Worm (Caenorhabditis elegans) whole organism, young adult: ENCODE measurements around the gene T02H6.11.

Experiments
- B0019.2 ChIP-seq: fragments of 200-800 bp; sonication (Bioruptor generic); conservative IDR thresholded peaks from 2 replicates; pipeline ENCODE4 v1.3.6; 2022; ENCODE audit warnings: missing genetic modification reagents, missing genetic modification characterization, missing compliant biosample characterization
- D2030.7 ChIP-seq: fragments of 200-800 bp; sonication (Bioruptor generic); IDR thresholded peaks from 2 replicates; pipeline ENCODE4 v1.3.6; 2022; ENCODE audit warnings: missing genetic modification reagents, missing genetic modification characterization, missing compliant biosample characterization
- F55B11.4 ChIP-seq: sonication (generic microtip); optimal IDR thresholded peaks from 2 replicates; lab custom pipeline; 2016; ENCODE audit warnings: missing compliant biosample characterization, missing genetic modification characterization, borderline replicate concordance; ENCODE audit not compliant: insufficient read depth
- F57C9.4 ChIP-seq: sonication (generic microtip); optimal IDR thresholded peaks from 2 replicates; lab custom pipeline; 2017; ENCODE audit warnings: mild to moderate bottlenecking, missing genetic modification characterization, missing compliant biosample characterization
- T07F8.4 ChIP-seq: sonication (generic microtip); optimal IDR thresholded peaks from 2 replicates; lab custom pipeline; 2016; ENCODE audit warnings: mild to moderate bottlenecking, missing genetic modification characterization, moderate library complexity, missing compliant biosample characterization
- T26A5.8 ChIP-seq: sonication (generic microtip); optimal IDR thresholded peaks from 2 replicates; lab custom pipeline; 2016; ENCODE audit warnings: missing genetic modification characterization, missing compliant biosample characterization
- akir-1 ChIP-seq: fragments of 200-800 bp; sonication (Bioruptor generic); optimal IDR thresholded peaks from 2 replicates; lab custom pipeline; 2018; ENCODE audit warnings: mild to moderate bottlenecking, missing genetic modification characterization, moderate library complexity, missing compliant biosample characterization
- ama-1 ChIP-seq, 3 experiments: fragments of 150-350 bp in 1 of 3; sonication (generic microtip) in 2 of 3; optimal IDR thresholded peaks; 2 replicates each; lab custom pipeline; 2014 to 2018; ENCODE audit warnings: missing biosample characterization in 2 of 3, missing genetic modification characterization in 2 of 3, missing genetic modification reagents in 2 of 3
- attf-5 ChIP-seq: fragments of 200-800 bp; sonication (Bioruptor generic); optimal IDR thresholded peaks from 2 replicates; lab custom pipeline; 2018; ENCODE audit warnings: mild to moderate bottlenecking, missing genetic modification characterization, missing compliant biosample characterization
- bed-1 ChIP-seq: fragments of 200-800 bp; sonication (Bioruptor generic); IDR thresholded peaks from 2 replicates; pipeline ENCODE4 v1.3.6; 2022; ENCODE audit warnings: missing genetic modification reagents, missing genetic modification characterization, missing compliant biosample characterization
- cebp-2 ChIP-seq: fragments of 200-800 bp; sonication (Bioruptor generic); IDR thresholded peaks from 2 replicates; pipeline ENCODE4 v1.3.6; 2022; ENCODE audit warnings: missing genetic modification characterization, missing compliant biosample characterization
- ceh-58 ChIP-seq: fragments of 200-800 bp; sonication (Bioruptor generic); IDR thresholded peaks from 2 replicates; pipeline ENCODE4 v1.3.6; 2022; ENCODE audit warnings: missing genetic modification characterization, missing compliant biosample characterization
- dpff-1 ChIP-seq: sonication (generic microtip); optimal IDR thresholded peaks from 2 replicates; lab custom pipeline; 2017; ENCODE audit warnings: mild to moderate bottlenecking, missing genetic modification characterization, missing compliant biosample characterization
- dpl-1 ChIP-seq: fragments of 150-350 bp; optimal IDR thresholded peaks from 2 replicates; lab custom pipeline; 2014; ENCODE audit warnings: missing biosample characterization, missing genetic modification reagents, missing genetic modification characterization
- efl-1 ChIP-seq: fragments of 150-350 bp; optimal IDR thresholded peaks from 2 replicates; lab custom pipeline; 2014; ENCODE audit warnings: missing biosample characterization, missing genetic modification reagents, missing genetic modification characterization
- egl-44 ChIP-seq: fragments of 200-800 bp; sonication (Bioruptor generic); IDR thresholded peaks from 2 replicates; pipeline ENCODE4 v1.3.6; 2022; ENCODE audit warnings: missing genetic modification reagents, missing genetic modification characterization, missing compliant biosample characterization
- egrh-3 ChIP-seq: fragments of 200-800 bp; sonication (Bioruptor generic); IDR thresholded peaks from 2 replicates; pipeline ENCODE4 v1.3.6; 2022; ENCODE audit warnings: missing genetic modification reagents, missing genetic modification characterization, missing compliant biosample characterization
- fkh-3 ChIP-seq: sonication (generic microtip); optimal IDR thresholded peaks from 2 replicates; lab custom pipeline; 2016; ENCODE audit warnings: mild to moderate bottlenecking, missing genetic modification characterization, missing compliant biosample characterization
- gei-17 ChIP-seq: fragments of 200-800 bp; sonication (Bioruptor generic); optimal IDR thresholded peaks from 2 replicates; lab custom pipeline; 2018; ENCODE audit warnings: mild to moderate bottlenecking, missing genetic modification characterization, missing compliant biosample characterization
- hlh-12 ChIP-seq: sonication (generic microtip); optimal IDR thresholded peaks from 2 replicates; lab custom pipeline; 2016; ENCODE audit warnings: missing genetic modification characterization, missing compliant biosample characterization
- hmg-20 ChIP-seq: fragments of 200-800 bp; sonication (Bioruptor generic); IDR thresholded peaks from 2 replicates; pipeline ENCODE4 v1.3.6; 2022; ENCODE audit warnings: missing genetic modification reagents, missing genetic modification characterization, missing compliant biosample characterization
- let-526 ChIP-seq: fragments of 200-800 bp; sonication (Bioruptor generic); IDR thresholded peaks from 2 replicates; pipeline ENCODE4 v1.3.6; 2022; ENCODE audit warnings: missing genetic modification reagents, missing genetic modification characterization, missing compliant biosample characterization
- lin-26 ChIP-seq: fragments of 200-800 bp; sonication (Bioruptor generic); IDR thresholded peaks from 2 replicates; pipeline ENCODE4 v1.3.6; 2022; ENCODE audit warnings: missing genetic modification reagents, missing genetic modification characterization, missing compliant biosample characterization
- madf-8 ChIP-seq: fragments of 200-800 bp; sonication (Bioruptor generic); conservative IDR thresholded peaks from 2 replicates; pipeline ENCODE4 v1.3.6; 2022; ENCODE audit warnings: missing genetic modification reagents, missing genetic modification characterization, missing compliant biosample characterization
- mcd-1 ChIP-seq: fragments of 200-800 bp; sonication (Bioruptor generic); IDR thresholded peaks from 2 replicates; pipeline ENCODE4 v1.3.6; 2022; ENCODE audit warnings: missing genetic modification reagents, missing genetic modification characterization, missing compliant biosample characterization
- nhr-120 ChIP-seq: fragments of 200-800 bp; sonication (Bioruptor generic); IDR thresholded peaks from 2 replicates; pipeline ENCODE4 v1.3.6; 2022; ENCODE audit warnings: missing genetic modification characterization, missing compliant biosample characterization
- sdz-38 ChIP-seq: sonication (generic microtip); optimal IDR thresholded peaks from 2 replicates; lab custom pipeline; 2016; ENCODE audit warnings: missing genotype, missing genetic modification characterization, missing compliant biosample characterization
- sptf-2 ChIP-seq: fragments of 200-800 bp; sonication (Bioruptor generic); optimal IDR thresholded peaks from 2 replicates; lab custom pipeline; 2018; ENCODE audit warnings: mild to moderate bottlenecking, missing genetic modification characterization, missing compliant biosample characterization
- tbp1 ChIP-seq: fragments of 200-800 bp; sonication (Bioruptor generic); optimal IDR thresholded peaks from 2 replicates; lab custom pipeline; 2018; ENCODE audit warnings: mild to moderate bottlenecking, missing genetic modification characterization, missing compliant biosample characterization
- xnd-1 ChIP-seq: sonication (generic microtip); optimal IDR thresholded peaks from 2 replicates; lab custom pipeline; 2016; ENCODE audit warnings: missing genotype, missing genetic modification reagents, missing genetic modification characterization, missing compliant biosample characterization
- ztf-25 ChIP-seq: fragments of 200-800 bp; sonication (Bioruptor generic); IDR thresholded peaks from 2 replicates; pipeline ENCODE4 v1.3.6; 2022; ENCODE audit warnings: missing genetic modification reagents, missing genetic modification characterization, missing compliant biosample characterization
- ztf-3 ChIP-seq: fragments of 200-800 bp; sonication (Bioruptor generic); optimal IDR thresholded peaks from 2 replicates; lab custom pipeline; 2018; ENCODE audit warnings: mild to moderate bottlenecking, missing genetic modification characterization, missing compliant biosample characterization

The T02H6.11 gene

ce11 chrII:667864-668263 lies 33.1 kb downstream of the T02H6.11 start:
- TF ChIP-seq tbp1 (GFP tag; lab: Kevin White, UChicago), result no peak
- no peak for TF ChIP-seq egrh-3 (GFP tag; lab: Robert Waterston, UW)
- no peak for TF ChIP-seq ztf-25
- TF ChIP-seq dpl-1 (GFP tag; lab: Kevin White, UChicago), result no peak
- TF ChIP-seq B0019.2, result no peak
- TF ChIP-seq egl-44 (GFP tag; lab: Robert Waterston, UW), result no peak
- TF ChIP-seq D2030.7 (GFP tag; lab: Robert Waterston, UW), result no peak
- TF ChIP-seq sdz-38 (tag; lab: Kevin White, UChicago), result no peak
- no peak for TF ChIP-seq bed-1 (GFP tag; lab: Robert Waterston, UW)
- TF ChIP-seq gei-17 (GFP tag; lab: Kevin White, UChicago), result no peak
- TF ChIP-seq T07F8.4 (tag; lab: Kevin White, UChicago), result no peak
- no peak for TF ChIP-seq lin-26
- TF ChIP-seq ama-1 (optimal IDR thresholded peaks at IDR 0.05; lab: Kevin White, UChicago), result no peak
- no peak for TF ChIP-seq ama-1 (GFP tag; optimal IDR thresholded peaks at IDR 0.05; lab: Kevin White, UChicago)
- no peak for TF ChIP-seq fkh-3 (tag; lab: Kevin White, UChicago)
- no peak for TF ChIP-seq attf-5 (GFP tag; lab: Kevin White, UChicago)
- TF ChIP-seq akir-1 (GFP tag; lab: Kevin White, UChicago), result no peak
- no peak for TF ChIP-seq F57C9.4 (tag; lab: Kevin White, UChicago)
- no peak for TF ChIP-seq madf-8
- TF ChIP-seq, all 124 proteins: peak for 0

- TF ChIP-seq sptf-2 (GFP tag; lab: Kevin White, UChicago) (no peak), T26A5.8 (no peak), cebp-2 (GFP tag; lab: Robert Waterston, UW) (no peak), sdz-38 (tag; lab: Kevin White, UChicago) (no peak), ztf-25 (no peak), ztf-3 (GFP tag; lab: Kevin White, UChicago) (no peak)
These were observed 39.2 kb downstream of the T02H6.11 start, which contains the start of gene sri-45 for ce11 chrII:661696-662095. Gene sri-45, minus strand, starts transcription at chrII:661796.

- TF ChIP-seq xnd-1 (tag; lab: Kevin White, UChicago) (no peak), hlh-12 (tag; lab: Kevin White, UChicago) (no peak)
These were observed 42.6 kb downstream of the T02H6.11 start, which contains the start of gene sdz-24 for ce11 chrII:658369-658768. Gene sdz-24, plus strand, starts transcription at chrII:658669.

- TF ChIP-seq hmg-20 (GFP tag; lab: Robert Waterston, UW), result no peak
- no peak for TF ChIP-seq nhr-120
- TF ChIP-seq ceh-58 (GFP tag; lab: Robert Waterston, UW), result no peak
- no peak for TF ChIP-seq let-526 (GFP tag; lab: Robert Waterston, UW)
- TF ChIP-seq mcd-1 (GFP tag; lab: Robert Waterston, UW), result no peak
- TF ChIP-seq dpff-1 (tag; lab: Kevin White, UChicago), result no peak
- TF ChIP-seq ztf-25, result no peak
- TF ChIP-seq F55B11.4 (tag; lab: Kevin White, UChicago), result no peak
- TF ChIP-seq madf-8, result no peak
- TF ChIP-seq efl-1 (GFP tag; lab: Kevin White, UChicago), result no peak
- TF ChIP-seq, all 124 proteins: peak for 0
These were observed 49.6 kb downstream of the T02H6.11 start for ce11 chrII:651324-651723.
